Fruit fly (Drosophila melanogaster): ENCODE results near the gene CG5096.

DNA sequence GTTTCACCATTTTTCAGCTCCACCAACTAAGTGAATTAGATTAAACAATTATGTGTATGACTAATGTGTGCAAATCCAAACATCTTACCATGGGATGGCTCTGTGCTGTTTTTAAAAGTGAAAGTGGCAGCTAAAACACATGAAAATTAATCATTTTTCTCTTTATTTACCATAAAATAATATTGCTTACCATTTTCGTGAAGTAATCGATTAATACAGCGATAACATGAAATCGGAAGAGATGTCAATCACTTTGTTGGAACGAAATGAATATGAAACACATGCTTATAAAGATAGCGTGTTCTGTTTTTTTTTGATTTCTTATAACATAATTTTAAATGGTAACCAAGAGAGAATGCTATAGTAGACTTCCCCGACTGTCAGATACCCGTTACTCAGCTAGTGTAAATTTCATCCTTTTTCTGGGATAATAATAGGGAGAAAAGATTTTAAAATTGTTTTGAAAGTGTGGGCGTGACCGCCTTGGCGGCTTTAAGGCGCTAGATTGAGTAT is 21.8 kb downstream of the CG5096 start:
- TF ChIP-seq ey (GFP tag; optimal IDR thresholded peaks at IDR 0.05) (no peak), Dfd (GFP tag; optimal IDR thresholded peaks at IDR 0.05) (no peak), Jra (GFP tag; optimal IDR thresholded peaks at IDR 0.05) (no peak), N (GFP tag; optimal IDR thresholded peaks at IDR 0.05) (no peak), usp (GFP tag; optimal IDR thresholded peaks at IDR 0.05) (no peak), Rel (GFP tag; optimal IDR thresholded peaks at IDR 0.05) (no peak), Rel (tag; optimal IDR thresholded peaks at IDR 0.05) (no peak), sage (GFP tag; optimal IDR thresholded peaks at IDR 0.05) (no peak), lola (GFP tag; optimal IDR thresholded peaks at IDR 0.05) (no peak), Hr83 (GFP tag; optimal IDR thresholded peaks at IDR 0.05; ENCODE audit: poor library complexity, severe bottlenecking) (no peak), brk (GFP tag; optimal IDR thresholded peaks at IDR 0.05) (no peak), br (GFP tag; optimal IDR thresholded peaks at IDR 0.05) (no peak), HLH106 (tag; optimal IDR thresholded peaks at IDR 0.05) (no peak), sv (GFP tag; optimal IDR thresholded peaks at IDR 0.05) (no peak)
